Fruit fly (Drosophila melanogaster): Measurements from ENCODE around the gene Nhe2.

Nhe2 gene

DNA sequence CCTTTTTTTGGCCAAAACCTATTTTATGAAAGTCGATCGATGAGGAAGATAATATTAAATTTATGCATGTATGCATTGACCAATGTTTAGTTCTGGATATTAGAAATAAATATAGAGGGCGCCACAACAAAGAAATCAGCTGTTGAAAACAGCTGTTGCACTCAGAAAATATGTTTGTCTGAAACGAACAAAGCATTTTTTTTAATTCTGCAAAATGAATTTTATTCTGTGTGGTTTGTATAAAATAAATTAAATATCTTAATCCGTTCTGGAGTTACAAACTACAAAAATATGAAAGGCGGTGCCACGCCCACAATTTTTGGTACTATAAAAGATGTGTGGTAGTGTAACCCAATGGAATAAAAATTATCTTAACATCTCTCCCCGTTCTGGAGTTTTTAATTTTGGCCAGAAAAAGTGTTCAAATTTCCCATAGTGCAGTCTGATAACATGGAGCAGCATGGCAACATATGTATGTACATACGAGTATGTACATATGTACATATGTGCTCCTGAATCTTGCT lies 4.5 kb downstream of the Nhe2 start (continued):
- TF ChIP-seq grn (GFP tag; optimal IDR thresholded peaks at IDR 0.05) (peak; percentile 27), ATbp (GFP tag; optimal IDR thresholded peaks at IDR 0.05) (peak; percentile 34), E2f2 (GFP tag; IDR thresholded peaks at IDR 0.05) (peak; percentile 25; the same call in 1 of the 2 replicates), Myb (GFP tag; optimal IDR thresholded peaks at IDR 0.05) (peak; percentile 16), CG6254 (GFP tag; optimal IDR thresholded peaks at IDR 0.05) (peak; percentile 45), CG10274 (GFP tag; optimal IDR thresholded peaks at IDR 0.05) (no peak), Tbp (GFP tag; optimal IDR thresholded peaks at IDR 0.05) (no peak), CG14441 (GFP tag; IDR thresholded peaks at IDR 0.05) (0 out of 2 replicates have a peak, but pooled peaks have one; percentile 37), CG30403 (GFP tag; optimal IDR thresholded peaks at IDR 0.05) (peak; percentile 66), CG12391 (tag; optimal IDR thresholded peaks at IDR 0.05) (peak; percentile 64), lov (optimal IDR thresholded peaks at IDR 0.05) (no peak), lov (GFP tag; IDR thresholded peaks at IDR 0.05) (peak; percentile 7; the same call in 1 of the 3 replicates), CG1024 (GFP tag; IDR thresholded peaks at IDR 0.05) (no peak), Ets65A (GFP tag) (peak; percentile 7), CG17912 (GFP tag; optimal IDR thresholded peaks at IDR 0.05) (no peak), CG10543 (GFP tag; optimal IDR thresholded peaks at IDR 0.05) (no peak), fd3F (GFP tag; optimal IDR thresholded peaks at IDR 0.05) (peak; percentile 36), CG12071 (GFP tag; optimal IDR thresholded peaks at IDR 0.05) (no peak), inv (GFP tag; IDR thresholded peaks at IDR 0.05; ENCODE audit: partially characterized antibody) (no peak), Pdp1 (GFP tag; optimal IDR thresholded peaks at IDR 0.05) (peak; percentile 31 to 40), unpg (GFP tag; optimal IDR thresholded peaks at IDR 0.05) (peak; percentile 73), CG2202 (tag; optimal IDR thresholded peaks at IDR 0.05) (peak; percentile 33), rib (GFP tag; IDR thresholded peaks at IDR 0.05) (no peak), Dip2 (GFP tag; IDR thresholded peaks at IDR 0.05) (no peak), CG2889 (GFP tag; IDR thresholded peaks at IDR 0.05) (no peak), CG1792 (GFP tag; optimal IDR thresholded peaks at IDR 0.05) (peak; percentile 19), H2.0 (GFP tag; IDR thresholded peaks at IDR 0.05) (peak; percentile 59), Side (GFP tag; optimal IDR thresholded peaks at IDR 0.05) (peak; percentile 40), tio (GFP tag; optimal IDR thresholded peaks at IDR 0.05) (peak; percentile 85), CG9437 (GFP tag; optimal IDR thresholded peaks at IDR 0.05) (no peak), CG43689 (GFP tag; IDR thresholded peaks at IDR 0.05) (no peak), CG11085 (GFP tag; IDR thresholded peaks at IDR 0.05) (no peak), seq (GFP tag; IDR thresholded peaks at IDR 0.05) (peak; percentile 48; the same call in 1 of the 2 replicates), Stat92E (GFP tag; optimal IDR thresholded peaks at IDR 0.05) (no peak), Atf6 (GFP tag; IDR thresholded peaks at IDR 0.05) (0 out of 2 replicates have a peak, but pooled peaks have one; percentile 30), Poxn (GFP tag; IDR thresholded peaks at IDR 0.05) (no peak), CG11695 (GFP tag; IDR thresholded peaks at IDR 0.05) (0 out of 3 replicates have a peak, but pooled peaks have one; percentile 10), Sox102F (GFP tag; optimal IDR thresholded peaks at IDR 0.05) (peak; percentile 79), abd-A (tag; optimal IDR thresholded peaks at IDR 0.05) (no peak), Sry-β (GFP tag; optimal IDR thresholded peaks at IDR 0.05) (peak; percentile 23), CG10147 (GFP tag; optimal IDR thresholded peaks at IDR 0.05) (peak; percentile 43), Hey (tag; optimal IDR thresholded peaks at IDR 0.05) (no peak), CG16815 (GFP tag; optimal IDR thresholded peaks at IDR 0.05) (peak; percentile 21), ranshi (GFP tag; IDR thresholded peaks at IDR 0.05) (no peak), gcm2 (GFP tag; optimal IDR thresholded peaks at IDR 0.05) (no peak), Deaf1 (tag; optimal IDR thresholded peaks at IDR 0.05) (peak; percentile 21), MBD-R2 (GFP tag; IDR thresholded peaks at IDR 0.05) (peak; percentile 15; the same call in 1 of the 2 replicates), sens (GFP tag) (peak; percentile 95), CG17361 (GFP tag; IDR thresholded peaks at IDR 0.05) (peak; percentile 73), CG3995 (GFP tag; optimal IDR thresholded peaks at IDR 0.05) (no peak), eve (GFP tag; optimal IDR thresholded peaks at IDR 0.05) (peak in 1 of 2 experiments; percentile 44)

Measured in whole organism, embryonic.